Worm (Caenorhabditis elegans): ENCODE measurements around the gene ZK1055.2.

- no peak for TF ChIP-seq nhr-237 (tag; optimal IDR thresholded peaks at IDR 0.05)
- no peak for TF ChIP-seq zag-1 (tag; optimal IDR thresholded peaks at IDR 0.05)
- no peak for TF ChIP-seq lin-11 (tag; optimal IDR thresholded peaks at IDR 0.05)
- no peak for TF ChIP-seq nhr-77 (tag; optimal IDR thresholded peaks at IDR 0.05)
- TF ChIP-seq nhr-129 (tag; optimal IDR thresholded peaks at IDR 0.05): no peak
- TF ChIP-seq snpc-4 (tag; optimal IDR thresholded peaks at IDR 0.05): no peak
- TF ChIP-seq ztf-4 (tag; optimal IDR thresholded peaks at IDR 0.05): no peak
- TF ChIP-seq nhr-12 (tag; optimal IDR thresholded peaks at IDR 0.05): no peak
- no peak for TF ChIP-seq unc-62 (GFP tag; optimal IDR thresholded peaks at IDR 0.05)
Observed at ce11 chrV:6616294-6616693, 25.9 kb downstream of the ZK1055.2 start.

Data from whole organism, L2 larva.